Worm (Caenorhabditis elegans): ENCODE results near the gene rho-1.

ce11 chrIV:16446664-16447063 is 42.2 kb downstream of the rho-1 start:
- no peak for TF ChIP-seq ztf-29 (GFP tag; IDR thresholded peaks at IDR 0.05)
- no peak for TF ChIP-seq ztf-23 (GFP tag; IDR thresholded peaks at IDR 0.05)
- no peak for TF ChIP-seq med-1 (GFP tag; optimal IDR thresholded peaks at IDR 0.05; ENCODE audit: insufficient read depth)
- no peak for TF ChIP-seq T22C8.4 (GFP tag; IDR thresholded peaks at IDR 0.05)
- no peak for TF ChIP-seq flt-1 (GFP tag; IDR thresholded peaks at IDR 0.05)
- TF ChIP-seq cog-1 (tag; optimal IDR thresholded peaks at IDR 0.05) = no peak
- TF ChIP-seq tab-1 (GFP tag; IDR thresholded peaks at IDR 0.05) = no peak
- no peak for TF ChIP-seq ref-1 (GFP tag; conservative IDR thresholded peaks at IDR 0.05)
- TF ChIP-seq klf-2 (GFP tag; conservative IDR thresholded peaks at IDR 0.05) = no peak

Measured in whole organism, midembryonic.